Fruit fly (Drosophila melanogaster): ENCODE data around the gene Vps33B.

The Vps33B gene

DNA sequence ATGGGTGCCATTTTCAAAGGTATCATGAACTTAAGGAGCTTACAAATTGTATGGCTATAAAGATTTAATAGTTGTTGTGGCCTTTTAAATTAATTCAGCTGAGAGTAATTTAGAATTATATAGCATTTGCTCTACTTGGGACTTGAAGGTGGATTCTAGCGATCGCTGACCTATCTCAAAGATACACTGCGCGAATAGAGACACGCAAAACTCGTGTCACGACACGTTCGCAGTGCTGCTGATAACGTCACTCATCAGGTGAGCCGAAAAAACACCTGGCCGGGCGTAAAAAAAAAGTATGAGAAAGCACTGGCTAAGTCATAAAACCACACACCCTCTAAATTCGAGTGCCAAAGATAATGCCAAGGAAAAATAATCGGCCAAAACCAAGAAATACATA, 16.4 kb downstream of the Vps33B start (continued):
- TF ChIP-seq CG1529 (GFP tag; optimal IDR thresholded peaks at IDR 0.05) (no peak), lbe (GFP tag; optimal IDR thresholded peaks at IDR 0.05) (no peak), sug (tag; optimal IDR thresholded peaks at IDR 0.05) (peak; percentile 35), BtbVII (GFP tag; optimal IDR thresholded peaks at IDR 0.05) (no peak), wdn (GFP tag; IDR thresholded peaks at IDR 0.05) (no peak), Sry-δ (GFP tag; optimal IDR thresholded peaks at IDR 0.05) (peak; percentile 28), Trl (optimal IDR thresholded peaks at IDR 0.05) (no peak), Trl (GFP tag; optimal IDR thresholded peaks at IDR 0.05) (no peak), grn (GFP tag; optimal IDR thresholded peaks at IDR 0.05) (no peak), Fer3 (tag; optimal IDR thresholded peaks at IDR 0.05) (no peak), HLHmδ (GFP tag; optimal IDR thresholded peaks at IDR 0.05) (no peak), fru (optimal IDR thresholded peaks at IDR 0.05) (no peak), ac (GFP tag; optimal IDR thresholded peaks at IDR 0.05) (no peak), tna (GFP tag; IDR thresholded peaks at IDR 0.05; ENCODE audit: partially characterized antibody) (peak; percentile 52; the same call in 1 of the 2 replicates), chm (GFP tag; IDR thresholded peaks at IDR 0.05) (no peak), gce (GFP tag; IDR thresholded peaks at IDR 0.05) (no peak), H15 (GFP tag; IDR thresholded peaks at IDR 0.05) (no peak), Dad (GFP tag; optimal IDR thresholded peaks at IDR 0.05) (no peak), ttk (GFP tag; IDR thresholded peaks at IDR 0.05) (no peak), gem (tag; optimal IDR thresholded peaks at IDR 0.05) (no peak), psq (GFP tag; optimal IDR thresholded peaks at IDR 0.05) (no peak), CG2129 (GFP tag; IDR thresholded peaks at IDR 0.05; ENCODE audit: partially characterized antibody) (no peak; the same call in 1 of the 2 replicates), CG4820 (GFP tag; optimal IDR thresholded peaks at IDR 0.05) (no peak), sr (GFP tag; IDR thresholded peaks at IDR 0.05) (no peak), zfh2 (GFP tag; optimal IDR thresholded peaks at IDR 0.05) (no peak), CG4707 (GFP tag; optimal IDR thresholded peaks at IDR 0.05) (no peak), amos (GFP tag; IDR thresholded peaks at IDR 0.05; ENCODE audit: partially characterized antibody) (peak; percentile 67), caup (GFP tag; optimal IDR thresholded peaks at IDR 0.05; ENCODE audit: severe bottlenecking) (no peak), pzg (GFP tag; optimal IDR thresholded peaks at IDR 0.05) (no peak), salm (tag; optimal IDR thresholded peaks at IDR 0.05) (no peak), Xbp1 (GFP tag; optimal IDR thresholded peaks at IDR 0.05) (no peak), CG14667 (GFP tag; IDR thresholded peaks at IDR 0.05) (no peak), Atf-2 (GFP tag; optimal IDR thresholded peaks at IDR 0.05) (no peak), Hmx (GFP tag; optimal IDR thresholded peaks at IDR 0.05) (no peak), NC2α (GFP tag; optimal IDR thresholded peaks at IDR 0.05) (no peak), tx (GFP tag; optimal IDR thresholded peaks at IDR 0.05) (no peak), lilli (GFP tag; optimal IDR thresholded peaks at IDR 0.05) (no peak), CG30431 (GFP tag; optimal IDR thresholded peaks at IDR 0.05) (no peak), CG17328 (GFP tag; IDR thresholded peaks at IDR 0.05) (no peak), tgo (GFP tag; IDR thresholded peaks at IDR 0.05) (no peak), Hr3 (GFP tag; optimal IDR thresholded peaks at IDR 0.05) (no peak), nerfin-2 (GFP tag; IDR thresholded peaks at IDR 0.05; ENCODE audit: partially characterized antibody) (peak; percentile 60; the same call in 1 of the 2 replicates), crol (GFP tag; IDR thresholded peaks at IDR 0.05) (no peak), E2f1 (GFP tag; IDR thresholded peaks at IDR 0.05) (no peak), CG13287 (GFP tag; IDR thresholded peaks at IDR 0.05; ENCODE audit: partially characterized antibody) (peak; percentile 52), Opbp (GFP tag; IDR thresholded peaks at IDR 0.05; ENCODE audit: partially characterized antibody) (peak; percentile 32; the same call in 1 of the 3 replicates), usp (GFP tag; optimal IDR thresholded peaks at IDR 0.05) (no peak), Jarid2 (GFP tag; optimal IDR thresholded peaks at IDR 0.05) (no peak), unc-4 (GFP tag; IDR thresholded peaks at IDR 0.05; ENCODE audit: partially characterized antibody) (peak; percentile 51), gsb (GFP tag; IDR thresholded peaks at IDR 0.05) (no peak), tio (GFP tag; optimal IDR thresholded peaks at IDR 0.05) (no peak), CG6813 (GFP tag; optimal IDR thresholded peaks at IDR 0.05) (no peak), CG12744 (GFP tag; optimal IDR thresholded peaks at IDR 0.05) (no peak)
